Worm (Caenorhabditis elegans): ENCODE data around the gene cest-1.1.

DNA sequence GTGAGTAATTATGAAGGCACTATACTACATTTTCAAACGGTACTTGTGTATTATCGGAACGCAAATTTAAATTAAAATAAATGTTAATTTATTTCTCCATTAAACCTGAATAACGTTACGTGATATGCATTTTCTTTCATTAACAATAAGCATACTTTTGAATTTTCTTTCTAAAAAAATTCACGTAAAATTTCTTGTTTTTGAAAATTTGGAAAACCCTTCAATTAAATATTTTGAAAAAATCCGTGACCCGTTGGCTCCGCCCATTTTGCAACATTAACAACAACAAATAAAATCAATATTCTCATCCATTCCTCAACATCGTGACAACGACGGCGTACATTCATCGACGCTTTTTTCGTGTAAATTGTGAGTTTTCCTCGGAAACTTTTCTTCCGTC, 20.3 kb downstream of the cest-1.1 start, which contains the start of gene acs-10:
- TF ChIP-seq fos-1 (tag; optimal IDR thresholded peaks at IDR 0.05) (no peak), egl-27 (tag; optimal IDR thresholded peaks at IDR 0.05) (no peak), ama-1 (optimal IDR thresholded peaks at IDR 0.05) (no peak), dpl-1 (GFP tag; optimal IDR thresholded peaks at IDR 0.05) (no peak), jun-1 (tag; optimal IDR thresholded peaks at IDR 0.05) (no peak), unc-62 (GFP tag; optimal IDR thresholded peaks at IDR 0.05) (no peak), efl-1 (optimal IDR thresholded peaks at IDR 0.05) (no peak), efl-1 (GFP tag; optimal IDR thresholded peaks at IDR 0.05 in 1 of 2) (no peak), egl-13 (tag; optimal IDR thresholded peaks at IDR 0.05) (no peak), unc-86 (tag; optimal IDR thresholded peaks at IDR 0.05) (no peak), lir-3 (tag; optimal IDR thresholded peaks at IDR 0.05; ENCODE audit: poor library complexity) (no peak), nhr-76 (tag; optimal IDR thresholded peaks at IDR 0.05) (no peak), snpc-4 (tag; optimal IDR thresholded peaks at IDR 0.05) (no peak)
